Fruit fly (Drosophila melanogaster): ENCODE results near the gene Tsp86D.

dm6 chr3R:10850636-10851035, 17.9 kb upstream of the Tsp86D start:
- no peak for TF ChIP-seq Sp1 (GFP tag; optimal IDR thresholded peaks at IDR 0.05)
- no peak for TF ChIP-seq Jra (GFP tag; optimal IDR thresholded peaks at IDR 0.05)
- no peak for TF ChIP-seq psq (GFP tag; optimal IDR thresholded peaks at IDR 0.05)
- TF ChIP-seq Abd-B (GFP tag; optimal IDR thresholded peaks at IDR 0.05): no peak
- no peak for TF ChIP-seq pan (optimal IDR thresholded peaks at IDR 0.05)
- TF ChIP-seq usp (GFP tag; optimal IDR thresholded peaks at IDR 0.05): no peak
- TF ChIP-seq dl (GFP tag; optimal IDR thresholded peaks at IDR 0.05; ENCODE audit: insufficient read depth in 1 of 2, partially characterized antibody in 2 of 2): no peak
- no peak for TF ChIP-seq h (GFP tag; optimal IDR thresholded peaks at IDR 0.05)
- no peak for TF ChIP-seq CG9705 (GFP tag; optimal IDR thresholded peaks at IDR 0.05)
- TF ChIP-seq fru (GFP tag; optimal IDR thresholded peaks at IDR 0.05): no peak
- no peak for TF ChIP-seq Myc (optimal IDR thresholded peaks at IDR 0.05)
- TF ChIP-seq woc (GFP tag; optimal IDR thresholded peaks at IDR 0.05): no peak
- TF ChIP-seq HLH106 (tag; optimal IDR thresholded peaks at IDR 0.05): no peak
